8 worm cellular contexts compared by ENCODE assay signal in the genomic region with DNA sequence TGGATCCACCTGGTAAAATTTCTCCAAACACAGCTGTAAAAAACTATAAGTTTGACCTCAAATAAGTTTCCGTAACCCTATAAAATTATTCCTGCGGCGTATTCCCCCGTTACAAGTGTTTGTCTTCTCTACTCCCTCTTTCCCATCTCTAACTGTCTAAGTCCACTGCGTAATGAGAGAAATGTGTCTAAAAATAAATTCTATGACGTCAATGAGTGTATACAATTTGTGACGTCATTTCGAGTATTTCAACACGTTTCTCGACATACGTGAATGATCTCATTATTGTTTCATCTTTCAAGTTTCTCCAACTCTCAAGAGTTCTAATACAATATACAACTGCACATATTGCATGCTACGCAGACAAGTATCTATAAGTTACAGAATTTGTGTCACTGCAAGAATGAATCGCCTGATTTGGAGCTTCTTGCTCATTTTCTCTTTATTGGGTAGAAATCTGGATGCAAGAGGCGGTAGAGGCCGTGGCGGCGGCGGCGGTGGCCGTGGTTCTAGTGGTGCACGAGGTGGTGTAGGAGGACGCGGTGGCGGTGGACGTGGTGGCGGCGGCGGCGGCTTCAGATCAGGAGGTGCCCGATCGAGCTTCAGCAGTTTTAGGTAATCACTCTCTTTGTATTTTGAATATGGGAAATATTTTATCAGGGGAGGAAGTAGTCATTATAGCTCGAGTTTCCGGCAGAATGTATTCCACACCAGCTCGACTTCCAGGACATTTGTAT.
TF ChIP-seq lines count a peak whose summit lies in the region.

F53C3.6 (plus strand) TSS at position 385 of the 737 bp plus-strand sequence.

TF ChIP-seq in whole organism, L1 larva, 84 proteins besides CTCF, POLR2A, EP300 and RAD21 (continues in another document):
- TF ChIP-seq egl-13 (tag; optimal IDR thresholded peaks at IDR 0.05; lab: Kevin White, UChicago) (peak; percentile 64), fos-1 (tag; optimal IDR thresholded peaks at IDR 0.05; lab: Kevin White, UChicago) (peak; percentile 51), xbp-1 (tag; optimal IDR thresholded peaks at IDR 0.05; lab: Kevin White, UChicago) (peak; percentile 64), vab-15 (tag; optimal IDR thresholded peaks at IDR 0.05; lab: Kevin White, UChicago) (no peak), jun-1 (tag; optimal IDR thresholded peaks at IDR 0.05; lab: Kevin White, UChicago) (peak; percentile 28), alr-1 (tag; optimal IDR thresholded peaks at IDR 0.05; lab: Kevin White, UChicago; ENCODE audit: borderline replicate concordance) (no peak), lin-35 (GFP tag; optimal IDR thresholded peaks at IDR 0.05; lab: Kevin White, UChicago) (peak; percentile 31 to 71), unc-30 (tag; optimal IDR thresholded peaks at IDR 0.05; lab: Kevin White, UChicago) (no peak), ceh-63 (GFP tag; optimal IDR thresholded peaks at IDR 0.05; lab: Kevin White, UChicago) (no peak), lin-15B (tag; optimal IDR thresholded peaks at IDR 0.05; lab: Kevin White, UChicago) (no peak)

TF ChIP-seq in whole organism, L2 larva, 48 proteins besides CTCF, POLR2A, EP300 and RAD21 (continues in another document):
- TF ChIP-seq nhr-10 (tag; optimal IDR thresholded peaks at IDR 0.05; lab: Kevin White, UChicago) = no peak
- peak; percentile 33 for TF ChIP-seq nhr-6 (tag; optimal IDR thresholded peaks at IDR 0.05; lab: Kevin White, UChicago)
- peak; percentile 98 for TF ChIP-seq sma-9 (GFP tag; optimal IDR thresholded peaks at IDR 0.05; lab: Kevin White, UChicago)
- TF ChIP-seq sma-9 (tag; optimal IDR thresholded peaks at IDR 0.05; lab: Kevin White, UChicago) = no peak
- TF ChIP-seq peb-1 (tag; optimal IDR thresholded peaks at IDR 0.05; lab: Kevin White, UChicago) = no peak
- TF ChIP-seq egl-27 (tag; optimal IDR thresholded peaks at IDR 0.05; lab: Kevin White, UChicago) = peak; percentile 64
- TF ChIP-seq zag-1 (tag; optimal IDR thresholded peaks at IDR 0.05; lab: Kevin White, UChicago) = peak; percentile 65
- TF ChIP-seq ztf-11 (tag; optimal IDR thresholded peaks at IDR 0.05; lab: Kevin White, UChicago) = no peak
- no peak for TF ChIP-seq mbf-1 (tag; optimal IDR thresholded peaks at IDR 0.05; lab: Kevin White, UChicago)
- peak; percentile 13 for TF ChIP-seq sma-3 (GFP tag; optimal IDR thresholded peaks at IDR 0.05; lab: Kevin White, UChicago)
- TF ChIP-seq lin-39 (tag; optimal IDR thresholded peaks at IDR 0.05; lab: Kevin White, UChicago) = no peak

TF ChIP-seq in whole organism, L3 larva, 47 proteins besides CTCF, POLR2A, EP300 and RAD21 (continues in another document):
- TF ChIP-seq nhr-67 (tag; optimal IDR thresholded peaks at IDR 0.05; lab: Kevin White, UChicago) = no peak
- peak; percentile 40 for TF ChIP-seq egl-27 (tag; optimal IDR thresholded peaks at IDR 0.05; lab: Kevin White, UChicago)
- TF ChIP-seq elt-1 (tag; optimal IDR thresholded peaks at IDR 0.05; lab: Kevin White, UChicago) = no peak
- TF ChIP-seq ztf-4 (tag; optimal IDR thresholded peaks at IDR 0.05; lab: Kevin White, UChicago) = no peak
- no peak for TF ChIP-seq sea-2 (GFP tag; optimal IDR thresholded peaks at IDR 0.05; lab: Kevin White, UChicago)
- TF ChIP-seq aly-2 (tag; optimal IDR thresholded peaks at IDR 0.05; lab: Kevin White, UChicago) = no peak
- TF ChIP-seq daf-12 (tag; optimal IDR thresholded peaks at IDR 0.05; lab: Kevin White, UChicago) = no peak
- peak; percentile 37 for TF ChIP-seq ceh-28 (tag; optimal IDR thresholded peaks at IDR 0.05; lab: Kevin White, UChicago)
- TF ChIP-seq nhr-76 (tag; optimal IDR thresholded peaks at IDR 0.05; lab: Kevin White, UChicago) = no peak
- TF ChIP-seq fos-1 (tag; optimal IDR thresholded peaks at IDR 0.05; lab: Kevin White, UChicago) = no peak
- peak; percentile 52 for TF ChIP-seq egl-5 (tag; optimal IDR thresholded peaks at IDR 0.05; lab: Kevin White, UChicago)

TF ChIP-seq in whole organism, L4 larva, 104 proteins besides CTCF, POLR2A, EP300 and RAD21 (continues in another document):
- TF ChIP-seq nhr-6 (tag; optimal IDR thresholded peaks at IDR 0.05; lab: Kevin White, UChicago) = peak; percentile 18
- no peak for TF ChIP-seq egl-27 (tag; optimal IDR thresholded peaks at IDR 0.05; lab: Kevin White, UChicago)
- TF ChIP-seq unc-62 (GFP tag; optimal IDR thresholded peaks at IDR 0.05 in 1 of 2; lab: Kevin White, UChicago) = peak in 1 of 2 experiments; percentile 78
- TF ChIP-seq unc-62 (tag; optimal IDR thresholded peaks at IDR 0.05; lab: Kevin White, UChicago) = no peak
- peak; percentile 21 for TF ChIP-seq dpl-1 (GFP tag; optimal IDR thresholded peaks at IDR 0.05; lab: Kevin White, UChicago)
- TF ChIP-seq nhr-28 (tag; optimal IDR thresholded peaks at IDR 0.05; lab: Kevin White, UChicago) = peak; percentile 54
- TF ChIP-seq ceh-20 (GFP tag; IDR thresholded peaks at IDR 0.05; lab: Robert Waterston, UW) = no peak
- peak; percentile 98 for TF ChIP-seq aha-1 (tag; lab: Kevin White, UChicago)
- TF ChIP-seq hlh-11 (tag; optimal IDR thresholded peaks at IDR 0.05; lab: Kevin White, UChicago) = peak; percentile 70
- TF ChIP-seq F10B5.3 (tag; optimal IDR thresholded peaks at IDR 0.05; lab: Kevin White, UChicago) = no peak
- peak in 1 of 2 experiments; percentile 24 for TF ChIP-seq hif-1 (tag; optimal IDR thresholded peaks at IDR 0.05; lab: Kevin White, UChicago)

TF ChIP-seq in whole organism, late embryonic, 69 proteins besides CTCF, POLR2A, EP300 and RAD21 (continues in another document):
- TF ChIP-seq ceh-6 (GFP tag; optimal IDR thresholded peaks at IDR 0.05; lab: Kevin White, UChicago) (no peak), pag-3 (tag; optimal IDR thresholded peaks at IDR 0.05; lab: Kevin White, UChicago; ENCODE audit: borderline replicate concordance) (no peak), sox-4 (tag; optimal IDR thresholded peaks at IDR 0.05; lab: Kevin White, UChicago) (no peak), pqm-1 (tag; optimal IDR thresholded peaks at IDR 0.05; lab: Kevin White, UChicago) (no peak), tbx-2 (tag; optimal IDR thresholded peaks at IDR 0.05; lab: Kevin White, UChicago) (peak; percentile 40), ahr-1 (tag; optimal IDR thresholded peaks at IDR 0.05; lab: Kevin White, UChicago) (no peak), sdc-2 (tag; optimal IDR thresholded peaks at IDR 0.05; lab: Kevin White, UChicago) (peak; percentile 20), ceh-14 (tag; optimal IDR thresholded peaks at IDR 0.05; lab: Kevin White, UChicago) (no peak), ref-2 (tag; optimal IDR thresholded peaks at IDR 0.05; lab: Kevin White, UChicago) (no peak), unc-42 (tag; optimal IDR thresholded peaks at IDR 0.05; lab: Kevin White, UChicago) (peak; percentile 70), elt-2 (tag; optimal IDR thresholded peaks at IDR 0.05; lab: Kevin White, UChicago) (no peak)

TF ChIP-seq in whole organism, midembryonic, 9 proteins besides CTCF, POLR2A, EP300 and RAD21:
- TF ChIP-seq flt-1 (GFP tag; IDR thresholded peaks at IDR 0.05; lab: Robert Waterston, UW) (peak; percentile 31; the same call in 1 of the 2 replicates), ztf-29 (GFP tag; IDR thresholded peaks at IDR 0.05; lab: Robert Waterston, UW) (no peak), cog-1 (tag; optimal IDR thresholded peaks at IDR 0.05; lab: Kevin White, UChicago) (peak; percentile 32)

TF ChIP-seq in whole organism, mixed stage, embryonic, 35 proteins besides CTCF, POLR2A, EP300 and RAD21 (continues in another document):
- TF ChIP-seq ces-1 (GFP tag; optimal IDR thresholded peaks at IDR 0.05; lab: Kevin White, UChicago) = peak; percentile 94
- no peak for TF ChIP-seq elt-1 (tag; optimal IDR thresholded peaks at IDR 0.05; lab: Kevin White, UChicago; ENCODE audit: borderline replicate concordance, insufficient read depth)
- TF ChIP-seq nhr-28 (tag; optimal IDR thresholded peaks at IDR 0.05; lab: Kevin White, UChicago) = no peak
- TF ChIP-seq elt-3 (tag; optimal IDR thresholded peaks at IDR 0.05; lab: Kevin White, UChicago) = no peak
- no peak for TF ChIP-seq blmp-1 (tag; optimal IDR thresholded peaks at IDR 0.05; lab: Kevin White, UChicago)
- no peak for TF ChIP-seq pha-4 (tag; optimal IDR thresholded peaks at IDR 0.05; lab: Kevin White, UChicago)
- no peak for TF ChIP-seq bed-3 (GFP tag; optimal IDR thresholded peaks at IDR 0.05; lab: Kevin White, UChicago)
- TF ChIP-seq drap-1 (GFP tag; optimal IDR thresholded peaks at IDR 0.05; lab: Kevin White, UChicago) = no peak
- no peak for TF ChIP-seq lin-13 (tag; optimal IDR thresholded peaks at IDR 0.05; lab: Kevin White, UChicago)
- TF ChIP-seq sptf-1 (tag; optimal IDR thresholded peaks at IDR 0.05; lab: Kevin White, UChicago) = no peak
- TF ChIP-seq nhr-76 (tag; optimal IDR thresholded peaks at IDR 0.05; lab: Kevin White, UChicago) = no peak
- TF ChIP-seq mab-5 (tag; optimal IDR thresholded peaks at IDR 0.05; lab: Kevin White, UChicago) = no peak
- TF ChIP-seq mep-1 (tag; optimal IDR thresholded peaks at IDR 0.05; lab: Kevin White, UChicago) = no peak
- TF ChIP-seq zip-8 (tag; optimal IDR thresholded peaks at IDR 0.05; lab: Kevin White, UChicago) = peak; percentile 64
- TF ChIP-seq flh-1 (GFP tag; optimal IDR thresholded peaks at IDR 0.05; lab: Kevin White, UChicago) = no peak
- TF ChIP-seq nhr-2 (tag; optimal IDR thresholded peaks at IDR 0.05; lab: Kevin White, UChicago) = peak; percentile 29

TF ChIP-seq in whole organism, young adult, 124 proteins besides CTCF, POLR2A, EP300 and RAD21:
- TF ChIP-seq atf-7 (tag; optimal IDR thresholded peaks at IDR 0.05; lab: Kevin White, UChicago) = peak; percentile 93
- TF ChIP-seq Y67H2A.10 (GFP tag; conservative IDR thresholded peaks at IDR 0.05; lab: Robert Waterston, UW) = no peak
- peak; percentile 92 for TF ChIP-seq zfh-2 (GFP tag; conservative IDR thresholded peaks at IDR 0.05; lab: Robert Waterston, UW)
- TF ChIP-seq lin-26 (GFP tag; IDR thresholded peaks at IDR 0.05; lab: Robert Waterston, UW) = 0 out of 2 replicates have a peak, but pooled peaks have one; percentile 40
- TF ChIP-seq unc-62 (GFP tag; optimal IDR thresholded peaks at IDR 0.05; lab: Kevin White, UChicago) = peak; percentile 16
- peak; percentile 31 for TF ChIP-seq attf-5 (GFP tag; optimal IDR thresholded peaks at IDR 0.05; lab: Kevin White, UChicago)
- no peak for TF ChIP-seq Y95B8A.8 (GFP tag; IDR thresholded peaks at IDR 0.05; lab: Robert Waterston, UW)
- peak; percentile 85 for TF ChIP-seq egrh-3 (GFP tag; IDR thresholded peaks at IDR 0.05; lab: Robert Waterston, UW)
- peak; percentile 31 for TF ChIP-seq ceh-27 (GFP tag; optimal IDR thresholded peaks at IDR 0.05; lab: Kevin White, UChicago)
- peak in 1 of 3 experiments; percentile 24 for TF ChIP-seq lin-35 (GFP tag; optimal IDR thresholded peaks at IDR 0.05; lab: Kevin White, UChicago)
- TF ChIP-seq nfya-1 (tag; optimal IDR thresholded peaks at IDR 0.05; lab: Kevin White, UChicago; ENCODE audit: borderline replicate concordance, insufficient read depth) = no peak
- 0 out of 2 replicates have a peak, but pooled peaks have one; percentile 28 for TF ChIP-seq dox-1 (GFP tag; IDR thresholded peaks at IDR 0.05; lab: Robert Waterston, UW)
- TF ChIP-seq nfyb-1 (GFP tag; IDR thresholded peaks at IDR 0.05; lab: Robert Waterston, UW) = peak; percentile 64
- no peak for TF ChIP-seq B0336.3 (GFP tag; IDR thresholded peaks at IDR 0.05; lab: Robert Waterston, UW)
